Worm (Caenorhabditis elegans) whole organism, L4 larva: ENCODE data around the gene srab-21.

Source experiments
- D1046.2 ChIP-seq: fragments of 200-800 bp; sonication (Bioruptor generic); IDR thresholded peaks from 2 replicates; pipeline ENCODE4 v1.3.6; 2022; ENCODE audit warnings: missing genetic modification characterization, missing compliant biosample characterization
- F26F4.8 ChIP-seq: fragments of 200-800 bp; sonication (Bioruptor generic); conservative IDR thresholded peaks from 2 replicates; pipeline ENCODE4 v1.3.6; 2022; ENCODE audit warnings: missing genetic modification characterization, missing compliant biosample characterization
- F37D6.2 ChIP-seq: sonication (generic microtip); optimal IDR thresholded peaks from 2 replicates; lab custom pipeline; 2016; ENCODE audit warnings: mild to moderate bottlenecking, missing genetic modification characterization, missing compliant biosample characterization
- Y75B8A.6 ChIP-seq: fragments of 200-800 bp; sonication (Bioruptor generic); IDR thresholded peaks from 2 replicates; pipeline ENCODE4 v1.3.6; 2022; ENCODE audit warnings: missing genetic modification reagents, missing genetic modification characterization, missing compliant biosample characterization
- aha-1 ChIP-seq: fragments of 150-350 bp; peaks from one replicate; lab custom pipeline; 2014; ENCODE audit warnings: missing biosample characterization, missing genetic modification characterization
- attf-4 ChIP-seq: sonication (generic microtip); optimal IDR thresholded peaks from 3 replicates; lab custom pipeline; 2017; ENCODE audit warnings: missing biosample characterization, missing genetic modification characterization
- ceh-20 ChIP-seq: fragments of 200-800 bp; sonication (Bioruptor generic); IDR thresholded peaks from 2 replicates; pipeline ENCODE4 v1.3.6; 2022; ENCODE audit warnings: missing genetic modification reagents, missing genetic modification characterization, missing compliant biosample characterization
- ceh-28 ChIP-seq: fragments of 150-350 bp; optimal IDR thresholded peaks from 2 replicates; lab custom pipeline; 2014; ENCODE audit warnings: missing biosample characterization, missing genetic modification reagents, missing genetic modification characterization
- ceh-82 ChIP-seq: sonication (generic microtip); optimal IDR thresholded peaks from 2 replicates; lab custom pipeline; 2017; ENCODE audit warnings: missing biosample characterization, missing genetic modification characterization
- ces-1 ChIP-seq: fragments of 150-350 bp; sonication (generic microtip); optimal IDR thresholded peaks from 4 replicates; lab custom pipeline; 2014; ENCODE audit warnings: missing biosample characterization, missing genetic modification reagents, missing genetic modification characterization
- daf-12 ChIP-seq: fragments of 150-350 bp; optimal IDR thresholded peaks from 2 replicates; lab custom pipeline; 2014; ENCODE audit warnings: missing biosample characterization, missing genetic modification reagents, missing genetic modification characterization
- daf-16 ChIP-seq, 3 experiments: sonication (generic microtip); optimal IDR thresholded peaks; 2 replicates each; lab custom pipeline; 2016 to 2017; ENCODE audit warnings: missing genetic modification characterization in 3 of 3, missing genetic modification reagents in 3 of 3, mild to moderate bottlenecking in 2 of 3, missing compliant biosample characterization in 2 of 3, missing biosample characterization in 1 of 3, moderate library complexity in 1 of 3
- dmd-6 ChIP-seq: fragments of 200-800 bp; sonication (Bioruptor generic); IDR thresholded peaks from 2 replicates; pipeline ENCODE4 v1.3.6; 2022; ENCODE audit warnings: missing genetic modification reagents, missing genetic modification characterization, missing compliant biosample characterization
- fkh-10 ChIP-seq: fragments of 150-350 bp; optimal IDR thresholded peaks from 2 replicates; lab custom pipeline; 2014; ENCODE audit warnings: missing biosample characterization, missing genetic modification reagents, missing genetic modification characterization
- lim-7 ChIP-seq: fragments of 200-800 bp; sonication (Bioruptor generic); IDR thresholded peaks from 2 replicates; pipeline ENCODE4 v1.3.6; 2022; ENCODE audit warnings: missing genetic modification characterization, missing compliant biosample characterization
- lin-1 ChIP-seq: fragments of 200-800 bp; sonication (Bioruptor generic); IDR thresholded peaks from 2 replicates; pipeline ENCODE4 v1.3.6; 2022; ENCODE audit warnings: missing genetic modification reagents, missing genetic modification characterization, missing compliant biosample characterization
- lin-13 ChIP-seq: fragments of 150-350 bp; optimal IDR thresholded peaks from 2 replicates; lab custom pipeline; 2014; ENCODE audit warnings: missing biosample characterization, missing genetic modification reagents, missing genetic modification characterization
- lin-15B ChIP-seq: fragments of 150-350 bp; sonication (generic microtip); optimal IDR thresholded peaks from 3 replicates; lab custom pipeline; 2014; ENCODE audit warnings: missing biosample characterization, missing genetic modification characterization
- lin-39 ChIP-seq: fragments of 150-350 bp; optimal IDR thresholded peaks from 2 replicates; lab custom pipeline; 2014; ENCODE audit warnings: missing biosample characterization, missing genetic modification reagents, missing genetic modification characterization
- lir-3 ChIP-seq: sonication (generic microtip); optimal IDR thresholded peaks from 2 replicates; lab custom pipeline; 2016; ENCODE audit warnings: mild to moderate bottlenecking, missing genetic modification characterization, missing compliant biosample characterization
- madf-9 ChIP-seq: fragments of 200-800 bp; sonication (Bioruptor generic); conservative IDR thresholded peaks from 2 replicates; pipeline ENCODE4 v1.3.6; 2022; ENCODE audit warnings: missing genetic modification reagents, missing genetic modification characterization, missing compliant biosample characterization
- mep-1 ChIP-seq: fragments of 150-350 bp; sonication (generic microtip); optimal IDR thresholded peaks from 3 replicates; lab custom pipeline; 2014; ENCODE audit warnings: missing biosample characterization, missing genetic modification characterization
- mes-2 ChIP-seq: sonication (generic microtip); optimal IDR thresholded peaks from 2 replicates; lab custom pipeline; 2016; ENCODE audit warnings: missing genotype, mild to moderate bottlenecking, missing genetic modification characterization, missing compliant biosample characterization; ENCODE audit not compliant: poor library complexity, severe bottlenecking
- nhr-48 ChIP-seq: sonication (generic microtip); optimal IDR thresholded peaks from 2 replicates; lab custom pipeline; 2016; ENCODE audit warnings: mild to moderate bottlenecking, missing genetic modification characterization, missing compliant biosample characterization
- nhr-6 ChIP-seq: fragments of 150-350 bp; optimal IDR thresholded peaks from 2 replicates; lab custom pipeline; 2014; ENCODE audit warnings: missing biosample characterization, missing genetic modification characterization
- pha-4 ChIP-seq, 2 experiments: fragments of 150-350 bp in 1 of 2; fragments of 200-800 bp in 1 of 2; sonication (Bioruptor generic) in 1 of 2; IDR thresholded peaks in 1 of 2; optimal IDR thresholded peaks in 1 of 2; 2 replicates each; pipeline versions ENCODE4 v1.3.6 to Lab custom; 2014 to 2022; ENCODE audit warnings: missing genetic modification characterization in 2 of 2, missing genetic modification reagents in 2 of 2, missing biosample characterization in 1 of 2, missing compliant biosample characterization in 1 of 2
- rbr-2 ChIP-seq: sonication (generic microtip); optimal IDR thresholded peaks from 2 replicates; lab custom pipeline; 2016; ENCODE audit warnings: missing genotype, missing genetic modification characterization, missing compliant biosample characterization
- saeg-2 ChIP-seq: fragments of 200-800 bp; sonication (Bioruptor generic); IDR thresholded peaks from 2 replicates; pipeline ENCODE4 v1.3.6; 2022; ENCODE audit warnings: missing genetic modification reagents, missing genetic modification characterization, missing compliant biosample characterization
- set-16 ChIP-seq: fragments of 200-800 bp; sonication (Bioruptor generic); IDR thresholded peaks from 2 replicates; pipeline ENCODE4 v1.3.6; 2022; ENCODE audit warnings: missing genetic modification reagents, missing genetic modification characterization, missing compliant biosample characterization
- snpc-4 ChIP-seq: fragments of 150-350 bp; optimal IDR thresholded peaks from 2 replicates; lab custom pipeline; 2014; ENCODE audit warnings: missing biosample characterization, missing genetic modification characterization
- spr-1 ChIP-seq: sonication (generic microtip); optimal IDR thresholded peaks from 2 replicates; lab custom pipeline; 2016; ENCODE audit warnings: mild to moderate bottlenecking, missing genetic modification characterization, missing compliant biosample characterization
- unc-62 ChIP-seq, 3 experiments: fragments of 150-350 bp in 1 of 3; sonication (generic microtip); optimal IDR thresholded peaks in 2 of 3; peaks in 1 of 3; 1 replicate in 1 of 3; 2 replicates in 2 of 3; lab custom pipeline; 2014 to 2017; ENCODE audit warnings: missing biosample characterization in 3 of 3, missing genetic modification characterization in 3 of 3, missing genetic modification reagents in 3 of 3, missing genotype in 1 of 3

srab-21 gene

DNA sequence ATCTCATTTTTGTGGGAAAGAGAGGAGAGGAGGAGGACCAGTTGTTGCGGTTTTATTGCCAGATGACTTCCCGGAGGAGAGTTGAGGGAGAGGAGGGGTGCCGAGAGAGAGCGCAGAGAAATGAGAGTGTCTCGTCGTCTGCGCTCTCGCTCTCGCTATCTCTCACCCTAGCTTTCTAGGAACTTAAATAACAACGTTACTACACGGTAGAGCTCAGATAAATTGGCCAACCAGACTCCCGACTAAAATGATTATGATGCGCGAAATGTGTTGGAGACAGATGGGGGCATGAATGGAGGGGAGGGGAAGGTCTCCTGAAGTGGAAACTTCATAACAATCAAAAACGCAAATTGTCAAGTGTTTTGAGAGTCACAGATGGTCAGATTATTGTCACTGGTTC lies 30.4 kb upstream of the srab-21 start:
- TF ChIP-seq aha-1 (tag; lab: Kevin White, UChicago), result peak; percentile 71
- TF ChIP-seq unc-62 (GFP tag; optimal IDR thresholded peaks at IDR 0.05 in 1 of 2; lab: Kevin White, UChicago), result peak in 1 of 2 experiments; percentile 54
- no peak for TF ChIP-seq unc-62 (tag; optimal IDR thresholded peaks at IDR 0.05; lab: Kevin White, UChicago)
- TF ChIP-seq pha-4 (GFP tag; IDR thresholded peaks at IDR 0.05; lab: Robert Waterston, UW), result no peak
- no peak for TF ChIP-seq pha-4 (tag; optimal IDR thresholded peaks at IDR 0.05; lab: Kevin White, UChicago)
- TF ChIP-seq set-16 (GFP tag; lab: Robert Waterston, UW), result peak; percentile 37; the same call in 1 of the 2 replicates
- TF ChIP-seq lin-39 (tag; lab: Kevin White, UChicago), result no peak
- TF ChIP-seq, all 104 proteins: peak for 3

DNA sequence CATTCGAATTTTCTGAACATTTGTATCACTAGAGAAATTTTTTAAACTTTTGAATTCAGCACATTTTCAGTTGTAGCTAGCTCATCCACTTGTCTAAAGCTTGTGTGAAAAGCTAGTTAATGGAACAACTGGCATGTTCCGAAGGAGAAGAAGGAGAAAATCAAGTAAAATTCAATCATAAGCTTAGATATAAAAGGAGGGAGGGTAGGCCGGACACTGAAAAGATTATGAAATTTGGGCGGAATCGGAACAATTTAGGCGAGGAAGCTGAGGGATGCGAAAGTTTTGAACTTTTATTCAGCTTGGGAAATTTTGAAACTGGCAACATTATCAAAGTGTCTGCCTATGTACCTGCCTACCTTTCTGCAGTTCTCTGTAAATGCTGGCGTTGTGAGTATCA lies 28.2 kb upstream of the srab-21 start:
- TF ChIP-seq F37D6.2 (no peak), daf-12 (tag; lab: Kevin White, UChicago) (no peak), ces-1 (GFP tag; lab: Kevin White, UChicago) (peak; percentile 58), fkh-10 (GFP tag; lab: Kevin White, UChicago) (peak; percentile 7)

- TF ChIP-seq ceh-28 (tag; lab: Kevin White, UChicago) (no peak), nhr-6 (tag; lab: Kevin White, UChicago) (no peak), ceh-20 (GFP tag; lab: Robert Waterston, UW) (no peak), ceh-82 (tag; lab: Kevin White, UChicago) (no peak), fkh-10 (GFP tag; lab: Kevin White, UChicago) (peak; percentile 21), unc-62 (GFP tag; optimal IDR thresholded peaks at IDR 0.05 in 1 of 2; lab: Kevin White, UChicago) (peak in 1 of 2 experiments; percentile 10), unc-62 (tag; optimal IDR thresholded peaks at IDR 0.05; lab: Kevin White, UChicago) (no peak), nhr-48 (tag; lab: Kevin White, UChicago) (no peak), aha-1 (tag; lab: Kevin White, UChicago) (no peak), spr-1 (tag; lab: Kevin White, UChicago) (no peak), F37D6.2 (no peak), ces-1 (GFP tag; lab: Kevin White, UChicago) (no peak)
- TF ChIP-seq, all 104 proteins: peak for 2
Measured at ce11 chrV:3451646-3452045, 27.4 kb upstream of the srab-21 start.

ce11 chrV:3450351-3450750 lies 26.1 kb upstream of the srab-21 start:
- TF ChIP-seq aha-1 (tag; lab: Kevin White, UChicago) (peak; percentile 70), lir-3 (tag; lab: Kevin White, UChicago) (no peak), unc-62 (GFP tag; optimal IDR thresholded peaks at IDR 0.05 in 1 of 2; lab: Kevin White, UChicago) (peak in 1 of 2 experiments; percentile 91), unc-62 (tag; optimal IDR thresholded peaks at IDR 0.05; lab: Kevin White, UChicago) (no peak)

- TF ChIP-seq rbr-2 (tag; lab: Kevin White, UChicago) (no peak), lin-1 (GFP tag; lab: Robert Waterston, UW) (no peak), lin-15B (tag; lab: Kevin White, UChicago) (no peak), snpc-4 (no peak)
Measured at ce11 chrV:3449810-3450209, 25.6 kb upstream of the srab-21 start.

DNA sequence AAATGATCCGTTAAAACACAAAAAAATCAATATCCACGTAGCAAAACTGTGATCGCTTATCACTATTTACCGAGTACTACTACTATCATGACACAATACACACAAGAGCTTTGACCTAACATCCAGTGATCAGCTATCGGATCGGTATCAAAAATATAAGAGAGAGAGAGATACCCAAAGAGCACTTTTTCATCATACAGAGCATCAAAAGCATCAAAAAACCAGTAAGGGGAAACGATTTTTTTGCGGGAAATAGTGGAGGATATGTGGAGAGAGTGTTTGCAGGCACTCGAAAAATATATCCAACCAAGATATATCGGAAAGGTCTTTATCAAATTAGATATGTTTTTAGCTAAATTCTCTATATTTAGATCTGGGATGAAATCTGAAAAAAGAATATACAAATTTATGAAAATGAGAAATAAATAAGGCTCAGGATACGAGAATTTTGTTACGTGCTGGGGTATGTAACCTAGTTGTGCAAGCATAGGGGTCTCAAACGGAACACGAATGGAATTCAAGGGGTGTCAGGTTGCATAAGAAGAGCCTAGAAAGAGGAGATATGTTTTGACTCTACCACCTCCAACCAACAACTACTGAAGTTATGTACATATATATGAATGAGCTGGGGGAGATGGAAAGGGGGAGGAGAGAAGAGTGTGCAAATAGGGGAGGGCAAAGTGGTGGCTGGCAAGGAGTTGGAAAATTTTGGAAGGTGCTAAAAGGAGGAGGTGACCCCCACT lies 21.0 kb upstream of the srab-21 start:
- TF ChIP-seq unc-62 (GFP tag; optimal IDR thresholded peaks at IDR 0.05 in 1 of 2; lab: Kevin White, UChicago), result peak in 1 of 2 experiments; percentile 83
- no peak for TF ChIP-seq unc-62 (tag; optimal IDR thresholded peaks at IDR 0.05; lab: Kevin White, UChicago)
- no peak for TF ChIP-seq mes-2 (tag; lab: Kevin White, UChicago)
- TF ChIP-seq, all 104 proteins: peak for 1

- TF ChIP-seq ces-1 (GFP tag; lab: Kevin White, UChicago) (no peak), saeg-2 (GFP tag; lab: Robert Waterston, UW) (no peak), nhr-48 (tag; lab: Kevin White, UChicago) (no peak), lin-13 (GFP tag; lab: Kevin White, UChicago) (no peak), rbr-2 (tag; lab: Kevin White, UChicago) (no peak), D1046.2 (GFP tag; lab: Robert Waterston, UW) (no peak), Y75B8A.6 (GFP tag; lab: Robert Waterston, UW) (no peak), dmd-6 (GFP tag; lab: Robert Waterston, UW) (no peak), lim-7 (GFP tag; lab: Robert Waterston, UW) (no peak), madf-9 (GFP tag; lab: Robert Waterston, UW) (no peak), F26F4.8 (no peak), attf-4 (tag; lab: Kevin White, UChicago) (no peak), daf-16 (GFP tag; optimal IDR thresholded peaks at IDR 0.05; lab: Kevin White, UChicago) (no peak), daf-16 (tag; optimal IDR thresholded peaks at IDR 0.05; lab: Kevin White, UChicago) (no peak), mep-1 (tag; lab: Kevin White, UChicago) (no peak), snpc-4 (no peak)
Measured at ce11 chrV:3444777-3445089, 20.5 kb upstream of the srab-21 start, which contains the start of gene cfz-2. cfz-2 (minus strand) TSS chrV:3444877.
